Worm (Caenorhabditis elegans) whole organism, midembryonic: ENCODE data around the gene C49H3.6.

Source experiments
- T22C8.4 ChIP-seq: fragments of 200-800 bp; sonication (Bioruptor generic); IDR thresholded peaks from 2 replicates; pipeline ENCODE4 v1.3.6; 2022; ENCODE audit warnings: missing genetic modification characterization, missing compliant biosample characterization
- cog-1 ChIP-seq: sonication (generic microtip); optimal IDR thresholded peaks from 2 replicates; lab custom pipeline; 2016; ENCODE audit warnings: missing genetic modification characterization, missing compliant biosample characterization
- flt-1 ChIP-seq: fragments of 200-800 bp; sonication (Bioruptor generic); IDR thresholded peaks from 2 replicates; pipeline ENCODE4 v1.3.6; 2022; ENCODE audit warnings: missing genetic modification characterization, missing compliant biosample characterization
- klf-2 ChIP-seq: fragments of 200-800 bp; sonication (Bioruptor generic); conservative IDR thresholded peaks from 2 replicates; pipeline ENCODE4 v1.3.6; 2022; ENCODE audit warnings: missing genetic modification reagents, missing genetic modification characterization, missing compliant biosample characterization
- med-1 ChIP-seq: sonication (generic microtip); optimal IDR thresholded peaks from 2 replicates; lab custom pipeline; 2017; ENCODE audit warnings: missing genetic modification characterization, mild to moderate bottlenecking, missing compliant biosample characterization, antibody characterized with exemption, missing genetic modification reagents; ENCODE audit not compliant: insufficient read depth
- ref-1 ChIP-seq: fragments of 200-800 bp; sonication (Bioruptor generic); conservative IDR thresholded peaks from 2 replicates; pipeline ENCODE4 v1.3.6; 2022; ENCODE audit warnings: missing genetic modification reagents, missing genetic modification characterization, missing compliant biosample characterization
- tab-1 ChIP-seq: fragments of 200-800 bp; sonication (Bioruptor generic); IDR thresholded peaks from 2 replicates; pipeline ENCODE4 v1.3.6; 2022; ENCODE audit warnings: missing genetic modification characterization, missing compliant biosample characterization
- ztf-23 ChIP-seq: fragments of 200-800 bp; sonication (Bioruptor generic); IDR thresholded peaks from 2 replicates; pipeline ENCODE4 v1.3.6; 2022; ENCODE audit warnings: missing genetic modification reagents, missing genetic modification characterization, missing compliant biosample characterization
- ztf-29 ChIP-seq: fragments of 200-800 bp; sonication (Bioruptor generic); IDR thresholded peaks from 2 replicates; pipeline ENCODE4 v1.3.6; 2022; ENCODE audit warnings: missing genetic modification reagents, missing genetic modification characterization, missing compliant biosample characterization

Gene C49H3.6

DNA sequence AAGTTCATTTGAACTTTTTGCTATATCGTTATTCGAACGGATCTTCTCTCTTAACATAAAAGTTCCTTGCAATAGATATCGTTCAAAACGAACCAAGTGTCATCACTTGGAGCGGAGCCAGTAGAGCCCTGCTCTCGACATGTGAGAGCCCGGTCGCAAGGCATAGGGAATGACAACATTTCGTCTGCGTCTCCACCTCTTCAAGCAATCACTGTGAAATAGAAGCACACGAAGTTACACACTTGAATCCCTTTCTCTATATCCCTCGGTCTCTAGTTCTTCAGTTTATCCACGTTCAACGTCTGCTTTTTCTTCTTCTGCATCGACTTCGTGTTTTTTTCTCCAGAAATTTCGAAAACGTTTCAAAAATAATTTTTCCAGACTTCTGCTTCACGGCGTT is at the start of gene C49H3.6:
C49H3.6 (plus strand) TSS at position 380 of the 400 bp plus-strand sequence.
- peak; percentile 29 for TF ChIP-seq cog-1 (tag; lab: Kevin White, UChicago)
- no peak for TF ChIP-seq ref-1 (GFP tag; lab: Robert Waterston, UW)
- no peak for TF ChIP-seq tab-1 (GFP tag; lab: Robert Waterston, UW)

DNA sequence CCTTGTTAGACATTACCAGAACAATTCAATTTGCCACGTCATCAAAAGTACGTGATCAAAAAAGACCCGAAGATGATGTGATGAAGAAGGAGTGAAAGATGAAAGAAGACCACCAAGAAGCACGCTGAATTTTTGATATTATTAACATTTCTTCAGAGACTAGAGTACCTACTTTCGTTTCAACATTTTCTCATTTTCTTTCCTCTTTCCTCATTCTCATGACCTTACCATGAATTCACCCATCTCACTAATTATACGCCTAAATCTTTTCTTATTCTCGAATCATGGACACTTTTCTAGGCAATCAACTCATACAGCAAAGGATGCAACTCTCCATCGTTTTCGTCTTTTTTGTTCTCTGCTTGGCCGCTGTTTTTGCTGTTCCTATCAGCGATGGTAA is 34.9 kb upstream of the C49H3.6 start, which contains the start of gene flp-10:
flp-10 (plus strand) TSS at position 301 of the 400 bp plus-strand sequence.
- no peak for TF ChIP-seq cog-1 (tag; lab: Kevin White, UChicago)

DNA sequence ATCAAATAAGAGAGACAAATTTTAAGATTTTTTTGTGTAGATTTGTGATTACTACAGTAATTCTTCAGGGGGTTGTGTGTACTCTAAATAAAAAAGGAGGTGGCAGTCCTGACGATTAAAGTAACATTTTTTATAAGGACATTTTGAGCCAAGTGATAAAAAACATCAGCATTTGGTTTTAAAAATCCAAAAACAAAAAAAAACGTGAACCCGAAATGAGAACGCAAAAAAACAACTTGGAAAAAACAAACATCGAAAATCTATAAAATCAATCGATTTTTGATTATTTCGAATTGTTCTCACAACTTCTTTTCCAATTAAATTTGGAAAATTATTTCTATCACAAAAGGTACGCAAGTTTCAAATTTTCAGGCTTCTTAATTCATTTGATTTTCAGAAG is 33.1 kb upstream of the C49H3.6 start, which contains the start of gene T06C10.3:
T06C10.3 (plus strand) TSS at position 301 of the 400 bp plus-strand sequence.
- TF ChIP-seq ztf-29 (GFP tag; lab: Robert Waterston, UW), result no peak

ce11 chrIV:7877255-7877654 is 26.3 kb upstream of the C49H3.6 start:
- TF ChIP-seq tab-1 (GFP tag; lab: Robert Waterston, UW), result no peak
- no peak for TF ChIP-seq flt-1 (GFP tag; lab: Robert Waterston, UW)
- TF ChIP-seq ztf-29 (GFP tag; lab: Robert Waterston, UW), result no peak

DNA sequence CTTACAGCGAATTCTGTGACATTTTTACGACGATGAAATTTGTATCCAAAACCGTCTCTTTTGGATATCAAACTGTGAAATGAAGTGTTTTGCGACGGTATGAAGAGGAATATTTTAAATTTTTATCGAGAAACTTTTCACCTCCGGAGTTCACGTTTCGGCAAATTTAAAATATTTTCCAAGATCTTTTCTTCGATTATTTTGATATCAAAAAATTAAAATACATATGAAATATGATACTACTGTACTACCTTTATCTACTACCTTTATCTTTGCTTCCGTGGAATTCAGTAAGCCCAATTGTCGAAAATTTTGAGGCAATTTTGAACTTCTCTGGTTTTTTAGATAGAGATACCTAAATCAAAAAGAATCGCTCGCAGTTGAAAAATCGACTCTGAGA is 25.8 kb upstream of the C49H3.6 start, which contains the start of gene kin-26:
kin-26 (minus strand) TSS at position 101 of the 400 bp plus-strand sequence.
- TF ChIP-seq ztf-29 (GFP tag; lab: Robert Waterston, UW), result no peak
- no peak for TF ChIP-seq cog-1 (tag; lab: Kevin White, UChicago)
- TF ChIP-seq T22C8.4 (GFP tag; lab: Robert Waterston, UW), result no peak
- TF ChIP-seq med-1, result no peak
- no peak for TF ChIP-seq ref-1 (GFP tag; lab: Robert Waterston, UW)
- TF ChIP-seq klf-2 (GFP tag; lab: Robert Waterston, UW), result no peak
- TF ChIP-seq flt-1 (GFP tag; lab: Robert Waterston, UW), result no peak
- TF ChIP-seq tab-1 (GFP tag; lab: Robert Waterston, UW), result no peak
- TF ChIP-seq ztf-23 (GFP tag; lab: Robert Waterston, UW), result no peak

DNA sequence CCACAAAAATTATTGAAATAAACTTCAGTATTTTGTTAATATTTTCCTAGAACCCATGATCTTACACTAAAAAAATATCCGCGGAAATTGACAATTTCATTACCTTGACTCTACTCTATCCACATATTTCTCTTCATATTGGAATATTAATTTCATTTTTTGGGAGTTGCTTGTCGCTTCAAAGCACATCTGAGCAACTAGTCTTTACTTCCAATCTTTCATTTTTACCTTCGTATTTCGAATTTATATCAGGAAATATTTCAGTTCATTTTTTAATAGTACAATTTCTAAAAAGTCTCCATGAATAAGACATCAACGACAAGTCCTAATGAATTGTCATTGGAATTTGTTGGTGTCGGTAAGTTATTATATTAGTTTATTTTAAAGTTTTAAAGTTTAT is 24.5 kb upstream of the C49H3.6 start, which contains the start of gene srt-73:
srt-73 (plus strand) TSS at position 301 of the 400 bp plus-strand sequence.
- TF ChIP-seq ztf-23 (GFP tag; lab: Robert Waterston, UW) (no peak), ref-1 (GFP tag; lab: Robert Waterston, UW) (no peak), klf-2 (GFP tag; lab: Robert Waterston, UW) (no peak), med-1 (no peak), tab-1 (GFP tag; lab: Robert Waterston, UW) (no peak), ztf-29 (GFP tag; lab: Robert Waterston, UW) (no peak), flt-1 (GFP tag; lab: Robert Waterston, UW) (no peak), cog-1 (tag; lab: Kevin White, UChicago) (no peak), T22C8.4 (GFP tag; lab: Robert Waterston, UW) (no peak)

DNA sequence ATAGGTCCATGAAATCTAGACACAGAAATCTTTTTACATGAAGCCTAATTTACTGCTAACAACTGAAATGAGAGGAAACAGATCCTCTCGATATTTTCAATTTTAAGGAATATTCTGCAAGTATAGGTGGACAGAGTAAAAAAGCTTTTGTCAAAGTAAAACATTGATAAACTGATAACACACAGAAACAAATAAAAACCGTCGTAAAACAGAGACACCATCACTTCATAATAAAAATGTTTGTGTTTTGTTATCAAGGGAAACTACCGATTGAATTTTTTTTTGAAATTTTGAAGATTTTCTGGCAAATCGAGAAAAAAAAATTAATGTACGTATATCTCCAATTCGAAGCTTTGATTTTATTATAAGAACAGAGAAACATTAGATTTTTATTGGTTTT is 22.4 kb upstream of the C49H3.6 start:
- TF ChIP-seq klf-2 (GFP tag; lab: Robert Waterston, UW), result no peak
- TF ChIP-seq ztf-29 (GFP tag; lab: Robert Waterston, UW), result no peak
- no peak for TF ChIP-seq med-1
- TF ChIP-seq tab-1 (GFP tag; lab: Robert Waterston, UW), result no peak
- TF ChIP-seq ref-1 (GFP tag; lab: Robert Waterston, UW), result no peak

DNA sequence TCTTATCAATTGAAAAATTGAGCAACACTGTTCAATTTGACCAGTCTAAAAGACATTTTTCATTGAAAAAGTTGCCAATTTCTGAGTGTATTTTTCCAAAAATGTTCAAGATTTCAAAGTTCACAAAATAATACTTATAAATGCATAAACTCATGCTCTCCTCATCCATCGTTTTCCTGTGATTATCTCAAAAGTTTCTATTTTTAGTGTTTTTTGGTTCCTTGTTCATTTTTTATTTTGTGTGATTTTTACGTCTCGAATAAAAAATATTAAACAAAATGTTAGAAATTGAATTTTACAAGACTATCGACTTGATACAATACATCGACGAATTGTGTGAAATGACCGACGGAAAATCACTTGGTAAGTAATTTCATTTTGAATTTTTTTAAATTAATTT is 21.8 kb upstream of the C49H3.6 start, which contains the start of gene atic-1:
atic-1 (plus strand) TSS at position 301 of the 400 bp plus-strand sequence.
- TF ChIP-seq T22C8.4 (GFP tag; lab: Robert Waterston, UW) (no peak), cog-1 (tag; lab: Kevin White, UChicago) (no peak), ztf-29 (GFP tag; lab: Robert Waterston, UW) (no peak), ref-1 (GFP tag; lab: Robert Waterston, UW) (no peak), flt-1 (GFP tag; lab: Robert Waterston, UW) (no peak), tab-1 (GFP tag; lab: Robert Waterston, UW) (no peak), ztf-23 (GFP tag; lab: Robert Waterston, UW) (no peak), klf-2 (GFP tag; lab: Robert Waterston, UW) (no peak), med-1 (no peak)

DNA sequence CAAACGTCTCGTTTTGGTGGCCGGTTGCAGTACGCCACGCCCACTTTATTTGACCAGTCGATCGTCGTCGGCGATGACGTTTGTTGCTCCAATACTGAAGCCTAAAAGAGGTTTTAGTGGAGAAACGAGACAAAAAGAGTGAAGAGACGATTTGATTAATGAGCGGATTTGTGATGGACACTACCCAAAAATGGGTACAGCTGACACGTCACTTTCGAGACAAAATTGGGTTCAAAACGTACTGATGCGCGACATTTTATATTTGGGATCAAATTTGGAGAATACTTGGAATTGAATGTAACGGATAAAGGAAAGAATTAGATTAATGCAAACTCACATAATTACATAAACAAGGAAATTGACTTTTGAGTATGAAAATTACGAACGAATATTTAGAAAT is 6.1 kb upstream of the C49H3.6 start, which contains the start of gene ilys-4:
ilys-4 (minus strand) TSS at position 101 of the 400 bp plus-strand sequence.
- TF ChIP-seq cog-1 (tag; lab: Kevin White, UChicago) (no peak), ztf-23 (GFP tag; lab: Robert Waterston, UW) (no peak), med-1 (no peak), klf-2 (GFP tag; lab: Robert Waterston, UW) (no peak), flt-1 (GFP tag; lab: Robert Waterston, UW) (no peak), tab-1 (GFP tag; lab: Robert Waterston, UW) (no peak)

DNA sequence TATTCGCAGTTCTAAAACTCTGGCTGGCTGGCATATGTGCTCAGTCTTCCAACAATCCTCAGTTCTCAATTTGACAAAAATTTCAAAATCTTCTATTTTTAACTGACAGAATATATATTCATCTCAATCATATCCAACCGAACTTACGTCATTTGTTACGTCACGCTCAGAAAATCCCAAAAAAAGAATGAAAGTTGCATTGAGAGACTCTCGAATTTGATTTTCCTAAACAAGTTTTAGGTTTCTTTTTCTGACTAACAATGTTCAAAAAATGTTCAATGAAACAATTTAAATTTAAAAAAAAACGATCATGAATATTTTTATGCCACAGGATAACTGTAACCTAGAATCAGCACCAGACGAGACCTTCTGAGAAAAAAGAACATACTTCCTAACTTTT is 5.6 kb upstream of the C49H3.6 start:
- TF ChIP-seq ref-1 (GFP tag; lab: Robert Waterston, UW), result no peak
- no peak for TF ChIP-seq T22C8.4 (GFP tag; lab: Robert Waterston, UW)
- no peak for TF ChIP-seq flt-1 (GFP tag; lab: Robert Waterston, UW)
- TF ChIP-seq med-1, result no peak
- TF ChIP-seq cog-1 (tag; lab: Kevin White, UChicago), result no peak
- TF ChIP-seq ztf-23 (GFP tag; lab: Robert Waterston, UW), result no peak

DNA sequence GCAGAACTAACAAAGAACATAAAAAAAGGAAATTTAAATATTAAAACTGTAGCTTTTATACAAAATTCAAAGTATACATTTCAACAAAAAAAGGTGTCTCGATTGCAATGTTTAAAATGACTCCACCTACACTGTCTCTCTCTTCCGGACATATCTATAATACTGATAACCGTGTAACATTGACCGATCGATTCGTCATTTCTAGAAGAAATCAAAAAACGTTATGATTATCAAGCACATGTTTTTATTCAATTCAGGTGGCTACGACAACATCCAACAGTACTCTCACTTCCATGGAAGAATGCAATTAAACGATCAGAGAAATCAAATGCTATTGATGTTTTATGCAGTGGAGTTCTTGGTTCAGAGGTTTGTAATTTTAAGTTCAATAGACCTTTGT is 5.0 kb upstream of the C49H3.6 start:
- TF ChIP-seq T22C8.4 (GFP tag; lab: Robert Waterston, UW), result no peak
- no peak for TF ChIP-seq klf-2 (GFP tag; lab: Robert Waterston, UW)
- no peak for TF ChIP-seq ztf-23 (GFP tag; lab: Robert Waterston, UW)
- no peak for TF ChIP-seq ztf-29 (GFP tag; lab: Robert Waterston, UW)
- TF ChIP-seq tab-1 (GFP tag; lab: Robert Waterston, UW), result no peak
- TF ChIP-seq med-1, result no peak
- TF ChIP-seq flt-1 (GFP tag; lab: Robert Waterston, UW), result no peak
- TF ChIP-seq cog-1 (tag; lab: Kevin White, UChicago), result no peak
- TF ChIP-seq ref-1 (GFP tag; lab: Robert Waterston, UW), result no peak
